Worm (Caenorhabditis elegans): ENCODE results near the gene C56A3.6.

- TF ChIP-seq saeg-2 (GFP tag; IDR thresholded peaks at IDR 0.05) = no peak
- TF ChIP-seq nhr-11 (tag; optimal IDR thresholded peaks at IDR 0.05) = no peak
- no peak for TF ChIP-seq pha-4 (GFP tag; IDR thresholded peaks at IDR 0.05)
- no peak for TF ChIP-seq pha-4 (tag; optimal IDR thresholded peaks at IDR 0.05)
- TF ChIP-seq php-3 (GFP tag; IDR thresholded peaks at IDR 0.05) = no peak
- no peak for TF ChIP-seq nhr-237 (tag; optimal IDR thresholded peaks at IDR 0.05)
- no peak for TF ChIP-seq D1046.2 (GFP tag; IDR thresholded peaks at IDR 0.05)
- TF ChIP-seq nhr-76 (tag; optimal IDR thresholded peaks at IDR 0.05) = no peak
- TF ChIP-seq Y48G9A.11 (GFP tag; IDR thresholded peaks at IDR 0.05) = no peak
- TF ChIP-seq skn-1 (tag; optimal IDR thresholded peaks at IDR 0.05) = no peak
These were observed 23.7 kb downstream of the C56A3.6 start for ce11 chrV:13532469-13532868.
